Worm (Caenorhabditis elegans): Measurements from ENCODE around the gene B0457.4.

Gene B0457.4

ce11 chrII:8929771-8930170, 17.9 kb upstream of the B0457.4 start, which contains the start of gene mrpl-50:
mrpl-50 (plus strand) TSS chrII:8929841.
- TF ChIP-seq unc-62 (GFP tag; optimal IDR thresholded peaks at IDR 0.05), result no peak

- TF ChIP-seq unc-62 (GFP tag; optimal IDR thresholded peaks at IDR 0.05), result no peak
These were observed 15.5 kb upstream of the B0457.4 start, which contains the start of gene cct-2 for ce11 chrII:8927253-8927791. cct-2 (plus strand) TSS chrII:8927741.

ce11 chrII:8926451-8926850, 14.6 kb upstream of the B0457.4 start, which contains the start of gene B0457.2:
B0457.2 (minus strand) TSS chrII:8926551.
- no peak for TF ChIP-seq unc-62 (GFP tag; optimal IDR thresholded peaks at IDR 0.05)

- TF ChIP-seq unc-62 (GFP tag; optimal IDR thresholded peaks at IDR 0.05), result no peak
These were observed 11.4 kb upstream of the B0457.4 start for ce11 chrII:8923187-8923586.

- TF ChIP-seq unc-62 (GFP tag; optimal IDR thresholded peaks at IDR 0.05), result no peak
These were observed 10.3 kb upstream of the B0457.4 start, which contains the start of gene B0457.6 for ce11 chrII:8922140-8922539. B0457.6 (plus strand) TSS chrII:8922423.

ce11 chrII:8921456-8921855, 9.6 kb upstream of the B0457.4 start:
- no peak for TF ChIP-seq unc-62 (GFP tag; optimal IDR thresholded peaks at IDR 0.05)

ce11 chrII:8920955-8921354, 9.1 kb upstream of the B0457.4 start:
- TF ChIP-seq unc-62 (GFP tag; optimal IDR thresholded peaks at IDR 0.05), result no peak

- no peak for TF ChIP-seq unc-62 (GFP tag; optimal IDR thresholded peaks at IDR 0.05)
These were observed 8.5 kb upstream of the B0457.4 start for ce11 chrII:8920315-8920714.

ce11 chrII:8917339-8917738, 5.5 kb upstream of the B0457.4 start:
- no peak for TF ChIP-seq unc-62 (GFP tag; optimal IDR thresholded peaks at IDR 0.05)

- TF ChIP-seq unc-62 (GFP tag; optimal IDR thresholded peaks at IDR 0.05), result no peak
These were observed 4.8 kb upstream of the B0457.4 start for ce11 chrII:8916656-8917055.

ce11 chrII:8914654-8915053, 2.8 kb upstream of the B0457.4 start:
- no peak for TF ChIP-seq unc-62 (GFP tag; optimal IDR thresholded peaks at IDR 0.05)

- TF ChIP-seq unc-62 (GFP tag; optimal IDR thresholded peaks at IDR 0.05), result no peak
These were observed 741 bp upstream of the B0457.4 start for ce11 chrII:8912523-8913017.

- no peak for TF ChIP-seq unc-62 (GFP tag; optimal IDR thresholded peaks at IDR 0.05)
These were observed 8.0 kb downstream of the B0457.4 start for ce11 chrII:8903871-8904270.

- no peak for TF ChIP-seq unc-62 (GFP tag; optimal IDR thresholded peaks at IDR 0.05)
These were observed 12.5 kb downstream of the B0457.4 start for ce11 chrII:8899357-8899748.

- no peak for TF ChIP-seq unc-62 (GFP tag; optimal IDR thresholded peaks at IDR 0.05)
These were observed 13.1 kb downstream of the B0457.4 start for ce11 chrII:8898582-8899356.

- TF ChIP-seq unc-62 (GFP tag; optimal IDR thresholded peaks at IDR 0.05), result no peak
These were observed 14.6 kb downstream of the B0457.4 start for ce11 chrII:8897244-8897643.

- TF ChIP-seq unc-62 (GFP tag; optimal IDR thresholded peaks at IDR 0.05), result no peak
These were observed 15.3 kb downstream of the B0457.4 start, which contains the start of gene lat-1 for ce11 chrII:8896541-8896940. lat-1 (plus strand) TSS chrII:8896841.
